Fruit fly (Drosophila melanogaster) whole organism, wandering third instar larva: ENCODE data around the gene CG12481.

Experiments
- Abd-B ChIP-seq: fragments of >200 bp; optimal IDR thresholded peaks from 2 replicates; lab custom pipeline; 2017; ENCODE audit warnings: missing biosample characterization, missing genetic modification characterization
- CG32264 ChIP-seq: fragments of 200-800 bp; sonication (Bioruptor generic); optimal IDR thresholded peaks from 2 replicates; lab custom pipeline; 2016; ENCODE audit warnings: missing biosample characterization, missing genetic modification characterization
- CG9705 ChIP-seq: fragments of 200-800 bp; sonication (Bioruptor generic); optimal IDR thresholded peaks from 2 replicates; lab custom pipeline; 2018; ENCODE audit warnings: missing biosample characterization, mild to moderate bottlenecking, missing genetic modification characterization
- CrebA ChIP-seq: fragments of 200-800 bp; sonication (Bioruptor generic); optimal IDR thresholded peaks from 2 replicates; lab custom pipeline; 2016; ENCODE audit warnings: missing biosample characterization, mild to moderate bottlenecking, missing genetic modification characterization, borderline replicate concordance
- Dfd ChIP-seq: fragments of >200 bp; optimal IDR thresholded peaks from 2 replicates; lab custom pipeline; 2017; ENCODE audit warnings: missing biosample characterization, missing genetic modification characterization
- Dif ChIP-seq: fragments of 200-275, 200-300 bp; sonication (Bioruptor generic); optimal IDR thresholded peaks from 2 replicates; lab custom pipeline; 2018; ENCODE audit warnings: missing biosample characterization, missing genetic modification characterization; ENCODE audit not compliant: partially characterized antibody
- GATAd ChIP-seq: sonication (Bioruptor generic); optimal IDR thresholded peaks from 2 replicates; lab custom pipeline; 2016; ENCODE audit warnings: missing biosample characterization, missing genetic modification characterization
- HLH106 ChIP-seq: fragments of 200-800 bp; optimal IDR thresholded peaks from 3 replicates; lab custom pipeline; 2019; ENCODE audit warnings: missing biosample characterization, mild to moderate bottlenecking, missing genetic modification characterization, moderate library complexity
- Hnf4 ChIP-seq: fragments of 200-800 bp; sonication (Bioruptor generic); optimal IDR thresholded peaks from 2 replicates; lab custom pipeline; 2016; ENCODE audit warnings: missing biosample characterization, mild to moderate bottlenecking, missing genetic modification characterization
- Hr78 ChIP-seq: fragments of >200 bp; optimal IDR thresholded peaks from 2 replicates; lab custom pipeline; 2017; ENCODE audit warnings: missing biosample characterization, missing genetic modification characterization
- Hr83 ChIP-seq: fragments of 200-300 bp; sonication (Bioruptor generic); optimal IDR thresholded peaks from 2 replicates; lab custom pipeline; 2016; ENCODE audit warnings: missing biosample characterization, mild to moderate bottlenecking, missing genetic modification characterization, moderate library complexity; ENCODE audit not compliant: poor library complexity, severe bottlenecking
- Mio ChIP-seq: sonication (Bioruptor generic); optimal IDR thresholded peaks from 2 replicates; lab custom pipeline; 2016; ENCODE audit warnings: missing biosample characterization, missing genetic modification characterization
- Myc ChIP-seq: fragments of >200 bp; optimal IDR thresholded peaks from 2 replicates; lab custom pipeline; 2017
- OdsH ChIP-seq: fragments of 200-800 bp; sonication (Bioruptor generic); optimal IDR thresholded peaks from 2 replicates; lab custom pipeline; 2016; ENCODE audit warnings: missing biosample characterization, mild to moderate bottlenecking, missing genetic modification characterization
- Rel ChIP-seq, 2 experiments: fragments of 200-800 bp; sonication (Bioruptor generic) in 1 of 2; optimal IDR thresholded peaks; 2 replicates in 1 of 2; 3 replicates in 1 of 2; lab custom pipeline; 2016 to 2019; ENCODE audit warnings: mild to moderate bottlenecking in 2 of 2, missing biosample characterization in 2 of 2, missing genetic modification characterization in 2 of 2, moderate library complexity in 1 of 2
- Sp1 ChIP-seq: fragments of 200-800 bp; sonication (Bioruptor generic); optimal IDR thresholded peaks from 3 replicates; lab custom pipeline; 2019; ENCODE audit warnings: missing biosample characterization, mild to moderate bottlenecking, missing genetic modification characterization, moderate library complexity
- Vsx2 ChIP-seq: fragments of 200-300, 225-300 bp; sonication (Bioruptor generic); optimal IDR thresholded peaks from 2 replicates; lab custom pipeline; 2018; ENCODE audit warnings: missing biosample characterization, missing genetic modification characterization; ENCODE audit not compliant: partially characterized antibody
- br ChIP-seq: fragments of 200-800 bp; sonication (Bioruptor generic); optimal IDR thresholded peaks from 2 replicates; lab custom pipeline; 2016; ENCODE audit warnings: missing biosample characterization, missing genetic modification characterization
- brk ChIP-seq: fragments of 200-800 bp; sonication (Bioruptor generic); optimal IDR thresholded peaks from 2 replicates; lab custom pipeline; 2016; ENCODE audit warnings: missing biosample characterization, mild to moderate bottlenecking, missing genetic modification characterization
- dl ChIP-seq, 2 experiments: fragments of 175-275, 200-275 bp in 1 of 2; fragments of 200-275 bp in 1 of 2; sonication (Bioruptor generic); optimal IDR thresholded peaks; lab custom pipeline; 2018; ENCODE audit warnings: mild to moderate bottlenecking in 2 of 2, missing biosample characterization in 2 of 2, missing genetic modification characterization in 2 of 2, moderate library complexity in 2 of 2; ENCODE audit not compliant: partially characterized antibody in 2 of 2, insufficient read depth in 1 of 2
- dmrt93B ChIP-seq: fragments of 200-800 bp; sonication (Bioruptor generic); optimal IDR thresholded peaks from 2 replicates; lab custom pipeline; 2018; ENCODE audit warnings: missing biosample characterization, mild to moderate bottlenecking, missing genetic modification characterization
- dsf ChIP-seq: sonication (Bioruptor generic); optimal IDR thresholded peaks from 2 replicates; lab custom pipeline; 2016; ENCODE audit warnings: missing biosample characterization, missing genetic modification characterization, borderline replicate concordance
- ey ChIP-seq: fragments of 200-800 bp; sonication (Bioruptor generic); optimal IDR thresholded peaks from 2 replicates; lab custom pipeline; 2016; ENCODE audit warnings: missing biosample characterization, missing genetic modification characterization
- foxo ChIP-seq, 2 experiments: fragments of 200-800 bp; sonication (Bioruptor generic); optimal IDR thresholded peaks; 2 replicates in 1 of 2; 3 replicates in 1 of 2; lab custom pipeline; 2016 to 2017; ENCODE audit warnings: missing biosample characterization in 2 of 2, missing genetic modification characterization in 2 of 2
- fru ChIP-seq: fragments of 200-800 bp; sonication (Bioruptor generic); optimal IDR thresholded peaks from 3 replicates; lab custom pipeline; 2016; ENCODE audit warnings: missing biosample characterization, mild to moderate bottlenecking, missing genetic modification characterization
- h ChIP-seq: fragments of 200-800 bp; sonication (Bioruptor generic); optimal IDR thresholded peaks from 3 replicates; lab custom pipeline; 2016; ENCODE audit warnings: missing biosample characterization, mild to moderate bottlenecking, missing genetic modification characterization
- jim ChIP-seq: fragments of 175-275, 200-325 bp; sonication (Bioruptor generic); optimal IDR thresholded peaks from 2 replicates; lab custom pipeline; 2016; ENCODE audit warnings: missing biosample characterization, mild to moderate bottlenecking, missing genetic modification characterization
- pan ChIP-seq: fragments of >200 bp; optimal IDR thresholded peaks from 2 replicates; lab custom pipeline; 2017
- psq ChIP-seq: fragments of 200-800 bp; sonication (Bioruptor generic); optimal IDR thresholded peaks from 3 replicates; lab custom pipeline; 2017; ENCODE audit warnings: missing biosample characterization, mild to moderate bottlenecking, missing genetic modification characterization, moderate library complexity
- rgr ChIP-seq: fragments of 200-800 bp; sonication (Bioruptor generic); optimal IDR thresholded peaks from 3 replicates; lab custom pipeline; 2016; ENCODE audit warnings: missing biosample characterization, mild to moderate bottlenecking, missing genetic modification characterization
- sage ChIP-seq: fragments of 200-800 bp; sonication (Bioruptor generic); optimal IDR thresholded peaks from 2 replicates; lab custom pipeline; 2016; ENCODE audit warnings: missing biosample characterization, mild to moderate bottlenecking, missing genetic modification characterization
- sv ChIP-seq: fragments of 200-800 bp; sonication (Bioruptor generic); optimal IDR thresholded peaks from 3 replicates; lab custom pipeline; 2016; ENCODE audit warnings: missing biosample characterization, missing genetic modification characterization
- tai ChIP-seq: sonication (Bioruptor generic); optimal IDR thresholded peaks from 2 replicates; lab custom pipeline; 2016; ENCODE audit warnings: missing biosample characterization, missing genetic modification characterization
- usp ChIP-seq: fragments of >200 bp; optimal IDR thresholded peaks from 2 replicates; lab custom pipeline; 2017; ENCODE audit warnings: missing biosample characterization, missing genetic modification characterization

Gene CG12481

DNA sequence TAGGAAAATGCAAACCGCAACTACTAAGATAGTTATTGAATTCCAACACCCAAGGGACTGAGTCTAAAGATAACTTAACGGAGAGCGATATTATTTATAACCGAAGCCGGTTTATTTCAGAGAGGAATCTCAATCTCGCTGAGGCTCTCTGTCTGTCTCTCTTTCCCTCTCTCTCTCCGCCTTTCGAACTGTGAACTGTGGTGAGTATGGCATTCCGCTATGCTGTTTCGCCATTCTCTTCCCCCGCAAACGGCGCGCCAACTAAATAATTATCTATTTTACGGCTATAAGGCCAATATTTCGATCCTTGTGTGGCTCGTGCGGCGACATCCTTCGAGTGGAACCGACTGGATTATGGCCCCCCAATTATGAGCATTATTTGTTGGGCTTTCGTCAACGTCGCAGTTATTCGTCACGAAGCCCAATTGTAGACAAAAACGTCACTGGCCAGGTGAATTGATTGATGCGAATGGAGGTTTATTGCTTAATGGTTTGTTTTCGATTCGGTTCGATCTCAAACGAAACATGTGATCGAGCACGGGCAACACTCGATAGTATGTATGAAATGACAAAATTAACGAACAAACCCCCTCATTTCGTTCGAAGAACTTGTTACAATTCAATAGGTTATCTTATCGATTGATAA, 25.2 kb downstream of the CG12481 start:
- TF ChIP-seq rgr (GFP tag; lab: Kevin White, UChicago) (no peak), Hr83 (GFP tag; lab: Kevin White, UChicago) (no peak), psq (GFP tag; lab: Kevin White, UChicago) (no peak), dsf (no peak), CG9705 (GFP tag; lab: Kevin White, UChicago) (no peak), h (GFP tag; lab: Kevin White, UChicago) (no peak), sage (no peak), dmrt93B (GFP tag; lab: Kevin White, UChicago) (no peak), pan (lab: Kevin White, UChicago) (no peak), Hr78 (GFP tag; lab: Kevin White, UChicago) (no peak), CrebA (GFP tag; lab: Kevin White, UChicago) (no peak), br (no peak), OdsH (GFP tag; lab: Kevin White, UChicago) (no peak), sv (no peak), Hnf4 (GFP tag; lab: Kevin White, UChicago) (no peak), Rel (GFP tag; optimal IDR thresholded peaks at IDR 0.05; lab: Kevin White, UChicago) (no peak), Rel (tag; optimal IDR thresholded peaks at IDR 0.05; lab: Kevin White, UChicago) (no peak), Abd-B (GFP tag; lab: Kevin White, UChicago) (no peak), Myc (lab: Kevin White, UChicago) (no peak), dl (GFP tag; optimal IDR thresholded peaks at IDR 0.05; lab: Kevin White, UChicago; ENCODE audit: insufficient read depth in 1 of 2, partially characterized antibody in 2 of 2) (peak; percentile 54 to 85), Dif (peak; percentile 74), Vsx2 (peak; percentile 53), jim (GFP tag; lab: Kevin White, UChicago) (no peak), GATAd (GFP tag; lab: Kevin White, UChicago) (no peak), foxo (GFP tag; optimal IDR thresholded peaks at IDR 0.05; lab: Kevin White, UChicago) (no peak)

- no peak for TF ChIP-seq ey (GFP tag; lab: Kevin White, UChicago)
- TF ChIP-seq Vsx2 = no peak
- no peak for TF ChIP-seq usp (GFP tag; lab: Kevin White, UChicago)
- no peak for TF ChIP-seq Hnf4 (GFP tag; lab: Kevin White, UChicago)
- TF ChIP-seq HLH106 (tag; lab: Kevin White, UChicago) = no peak
- TF ChIP-seq rgr (GFP tag; lab: Kevin White, UChicago) = no peak
- TF ChIP-seq pan (lab: Kevin White, UChicago) = no peak
- TF ChIP-seq Dfd = peak; percentile 81
- no peak for TF ChIP-seq Abd-B (GFP tag; lab: Kevin White, UChicago)
These were observed 26.6 kb downstream of the CG12481 start for dm6 chrX:14213509-14214154.

DNA sequence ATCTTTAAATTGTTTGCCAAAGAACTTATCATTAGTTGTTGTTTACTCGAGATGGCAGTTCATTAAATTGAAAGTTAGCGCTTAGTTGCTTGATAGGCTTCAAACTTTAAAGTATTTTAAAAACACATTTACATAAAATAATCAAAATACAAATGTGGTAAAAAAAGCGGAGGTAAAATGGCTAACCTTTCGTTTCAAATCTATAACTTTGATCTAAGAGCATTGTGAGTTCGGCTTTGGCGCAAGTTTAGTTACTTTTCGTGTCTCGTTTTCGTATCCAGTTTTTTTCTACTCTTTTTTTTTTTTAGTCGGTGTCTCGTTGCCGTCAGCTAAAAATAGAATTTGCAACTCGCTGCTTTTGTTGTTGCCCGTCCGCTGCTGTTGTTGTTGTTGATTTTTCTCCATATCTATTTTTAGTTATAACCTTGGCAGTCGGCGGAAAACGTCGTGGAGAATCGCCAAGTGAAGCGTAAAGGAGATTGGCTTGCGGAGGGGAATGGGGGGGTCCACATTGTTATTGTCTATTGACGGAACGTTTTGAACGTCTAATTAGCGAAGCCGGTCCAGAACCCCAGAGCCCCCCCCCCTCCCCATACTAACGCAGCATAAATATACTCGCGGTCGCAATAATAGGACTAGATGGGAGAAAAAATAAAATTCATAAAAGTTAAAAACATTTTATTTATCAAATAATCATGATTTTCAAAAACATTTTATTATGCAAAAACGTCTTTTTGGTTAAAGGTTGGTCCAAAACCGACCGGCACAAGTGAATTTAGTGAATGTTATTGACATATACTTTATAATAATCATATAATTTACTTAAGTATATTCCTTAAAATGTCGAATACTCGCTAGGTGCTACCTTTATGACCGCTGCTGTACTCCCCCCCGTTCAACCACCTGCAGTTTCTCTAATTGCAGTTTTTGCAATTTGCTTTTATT, 27.7 kb downstream of the CG12481 start:
- no peak for TF ChIP-seq Hnf4 (GFP tag; lab: Kevin White, UChicago)
- no peak for TF ChIP-seq CrebA (GFP tag; lab: Kevin White, UChicago)
- no peak for TF ChIP-seq CG9705 (GFP tag; lab: Kevin White, UChicago)
- no peak for TF ChIP-seq brk (GFP tag; lab: Kevin White, UChicago)
- no peak for TF ChIP-seq Mio
- TF ChIP-seq fru = no peak
- peak; percentile 41 for TF ChIP-seq rgr (GFP tag; lab: Kevin White, UChicago)
- peak; percentile 26 for TF ChIP-seq dmrt93B (GFP tag; lab: Kevin White, UChicago)
- TF ChIP-seq ey (GFP tag; lab: Kevin White, UChicago) = no peak
- peak; percentile 15 for TF ChIP-seq tai (GFP tag; lab: Kevin White, UChicago)
- peak; percentile 53 for TF ChIP-seq Sp1 (GFP tag; lab: Kevin White, UChicago)
- no peak for TF ChIP-seq Vsx2
- TF ChIP-seq Dif = no peak
- TF ChIP-seq h (GFP tag; lab: Kevin White, UChicago) = peak; percentile 9
- TF ChIP-seq jim (GFP tag; lab: Kevin White, UChicago) = no peak
- no peak for TF ChIP-seq CG32264 (GFP tag; lab: Kevin White, UChicago)
- peak in 1 of 2 experiments; percentile 33 for TF ChIP-seq foxo (GFP tag; optimal IDR thresholded peaks at IDR 0.05; lab: Kevin White, UChicago)
- TF ChIP-seq HLH106 (tag; lab: Kevin White, UChicago) = peak; percentile 61
